Worm (Caenorhabditis elegans) whole organism, young adult: ENCODE results near the gene grwd-1.

Experiments used
- B0261.1 ChIP-seq: sonication (generic microtip); optimal IDR thresholded peaks from 2 replicates; lab custom pipeline; 2016; ENCODE audit warnings: mild to moderate bottlenecking, missing genetic modification characterization, moderate library complexity, missing compliant biosample characterization
- F33H1.4 ChIP-seq: fragments of 200-800 bp; sonication (Bioruptor generic); IDR thresholded peaks from 2 replicates; pipeline ENCODE4 v1.3.6; 2022; ENCODE audit warnings: missing genetic modification reagents, missing genetic modification characterization, missing compliant biosample characterization
- F39B2.1 ChIP-seq: fragments of 200-800 bp; sonication (Bioruptor generic); IDR thresholded peaks from 2 replicates; pipeline ENCODE4 v1.3.6; 2022; ENCODE audit warnings: missing genetic modification reagents, missing genetic modification characterization, missing compliant biosample characterization
- F49E8.2 ChIP-seq: sonication (generic microtip); optimal IDR thresholded peaks from 3 replicates; lab custom pipeline; 2017; ENCODE audit warnings: missing genetic modification characterization, mild to moderate bottlenecking, missing compliant biosample characterization, antibody characterized with exemption, moderate library complexity; ENCODE audit not compliant: insufficient read depth
- K11D2.4 ChIP-seq: fragments of 200-800 bp; sonication (Bioruptor generic); IDR thresholded peaks from 2 replicates; pipeline ENCODE4 v1.3.6; 2022; ENCODE audit warnings: missing genetic modification reagents, missing genetic modification characterization, missing compliant biosample characterization
- K12H6.12 ChIP-seq: fragments of 200-800 bp; sonication (Bioruptor generic); optimal IDR thresholded peaks from 2 replicates; lab custom pipeline; 2018; ENCODE audit warnings: mild to moderate bottlenecking, missing genetic modification characterization, missing compliant biosample characterization
- Y53F4B.3 ChIP-seq: fragments of 200-800 bp; sonication (Bioruptor generic); IDR thresholded peaks from 2 replicates; pipeline ENCODE4 v1.3.6; 2022; ENCODE audit warnings: missing genetic modification reagents, missing genetic modification characterization, missing compliant biosample characterization
- Y67H2A.10 ChIP-seq: fragments of 200-800 bp; sonication (Bioruptor generic); conservative IDR thresholded peaks from 2 replicates; pipeline ENCODE4 v1.3.6; 2022; ENCODE audit warnings: missing genetic modification reagents, missing genetic modification characterization, missing compliant biosample characterization
- ZK185.1 ChIP-seq: sonication (generic microtip); optimal IDR thresholded peaks from 2 replicates; lab custom pipeline; 2016; ENCODE audit warnings: mild to moderate bottlenecking, missing genetic modification characterization, missing compliant biosample characterization; ENCODE audit not compliant: poor library complexity, severe bottlenecking
- aptf-2 ChIP-seq: fragments of 200-800 bp; sonication (Bioruptor generic); conservative IDR thresholded peaks from 2 replicates; pipeline ENCODE4 v1.3.6; 2022; ENCODE audit warnings: missing genetic modification reagents, missing genetic modification characterization, missing compliant biosample characterization
- aptf-3 ChIP-seq: fragments of 200-800 bp; sonication (Bioruptor generic); IDR thresholded peaks from 2 replicates; pipeline ENCODE4 v1.3.6; 2022; ENCODE audit warnings: missing genetic modification characterization, missing compliant biosample characterization
- athp-1 ChIP-seq: sonication (generic microtip); optimal IDR thresholded peaks from 2 replicates; lab custom pipeline; 2017; ENCODE audit warnings: mild to moderate bottlenecking, missing genetic modification characterization, missing compliant biosample characterization
- attf-5 ChIP-seq: fragments of 200-800 bp; sonication (Bioruptor generic); optimal IDR thresholded peaks from 2 replicates; lab custom pipeline; 2018; ENCODE audit warnings: mild to moderate bottlenecking, missing genetic modification characterization, missing compliant biosample characterization
- attf-6 ChIP-seq: fragments of 200-800 bp; sonication (Bioruptor generic); IDR thresholded peaks from 2 replicates; pipeline ENCODE4 v1.3.6; 2022; ENCODE audit warnings: missing genetic modification reagents, missing genetic modification characterization, missing compliant biosample characterization
- bed-2 ChIP-seq: fragments of 200-800 bp; sonication (Bioruptor generic); IDR thresholded peaks from 2 replicates; pipeline ENCODE4 v1.3.6; 2022; ENCODE audit warnings: missing genetic modification reagents, missing genetic modification characterization, missing compliant biosample characterization
- ccch-3 ChIP-seq: fragments of 200-800 bp; sonication (Bioruptor generic); optimal IDR thresholded peaks from 2 replicates; lab custom pipeline; 2018; ENCODE audit warnings: mild to moderate bottlenecking, missing genetic modification characterization, missing compliant biosample characterization
- cebp-1 ChIP-seq, 2 experiments: fragments of 200-800 bp in 1 of 2; sonication (Bioruptor generic) in 1 of 2; sonication (generic microtip) in 1 of 2; IDR thresholded peaks in 1 of 2; optimal IDR thresholded peaks in 1 of 2; 2 replicates each; pipeline versions ENCODE4 v1.3.6 to Lab custom; 2017 to 2022; ENCODE audit warnings: missing compliant biosample characterization in 2 of 2, missing genetic modification characterization in 2 of 2, mild to moderate bottlenecking in 1 of 2, missing genetic modification reagents in 1 of 2, moderate library complexity in 1 of 2
- ceh-100 ChIP-seq: fragments of 200-800 bp; sonication (Bioruptor generic); IDR thresholded peaks from 2 replicates; pipeline ENCODE4 v1.3.6; 2022; ENCODE audit warnings: missing genetic modification reagents, missing genetic modification characterization, missing compliant biosample characterization
- ceh-27 ChIP-seq: fragments of 200-800 bp; sonication (Bioruptor generic); optimal IDR thresholded peaks from 2 replicates; lab custom pipeline; 2018; ENCODE audit warnings: mild to moderate bottlenecking, missing genetic modification characterization, moderate library complexity, missing compliant biosample characterization
- ceh-79 ChIP-seq: sonication (generic microtip); optimal IDR thresholded peaks from 2 replicates; lab custom pipeline; 2017; ENCODE audit warnings: mild to moderate bottlenecking, missing genetic modification characterization, missing compliant biosample characterization
- ceh-91 ChIP-seq: fragments of 200-800 bp; sonication (Bioruptor generic); IDR thresholded peaks from 2 replicates; pipeline ENCODE4 v1.3.6; 2022; ENCODE audit warnings: missing genetic modification reagents, missing genetic modification characterization, missing compliant biosample characterization
- dpl-1 ChIP-seq: fragments of 150-350 bp; optimal IDR thresholded peaks from 2 replicates; lab custom pipeline; 2014; ENCODE audit warnings: missing biosample characterization, missing genetic modification reagents, missing genetic modification characterization
- efl-1 ChIP-seq: fragments of 150-350 bp; optimal IDR thresholded peaks from 2 replicates; lab custom pipeline; 2014; ENCODE audit warnings: missing biosample characterization, missing genetic modification reagents, missing genetic modification characterization
- ekl-4 ChIP-seq: fragments of 200-800 bp; sonication (Bioruptor generic); IDR thresholded peaks from 2 replicates; pipeline ENCODE4 v1.3.6; 2022; ENCODE audit warnings: missing genetic modification reagents, missing genetic modification characterization, missing compliant biosample characterization
- ets-4 ChIP-seq: fragments of 200-800 bp; sonication (Bioruptor generic); optimal IDR thresholded peaks from 2 replicates; lab custom pipeline; 2018; ENCODE audit warnings: mild to moderate bottlenecking, missing genetic modification characterization, missing compliant biosample characterization
- fkh-3 ChIP-seq: sonication (generic microtip); optimal IDR thresholded peaks from 2 replicates; lab custom pipeline; 2016; ENCODE audit warnings: mild to moderate bottlenecking, missing genetic modification characterization, missing compliant biosample characterization
- gei-17 ChIP-seq: fragments of 200-800 bp; sonication (Bioruptor generic); optimal IDR thresholded peaks from 2 replicates; lab custom pipeline; 2018; ENCODE audit warnings: mild to moderate bottlenecking, missing genetic modification characterization, missing compliant biosample characterization
- him-1 ChIP-seq: sonication (generic microtip); optimal IDR thresholded peaks from 2 replicates; lab custom pipeline; 2016; ENCODE audit warnings: missing genotype, missing genetic modification reagents, missing genetic modification characterization, missing compliant biosample characterization
- hlh-26 ChIP-seq: fragments of 200-800 bp; sonication (Bioruptor generic); conservative IDR thresholded peaks from 2 replicates; pipeline ENCODE4 v1.3.6; 2022; ENCODE audit warnings: missing genetic modification reagents, missing genetic modification characterization, missing compliant biosample characterization
- hrde-1 ChIP-seq: sonication (generic microtip); optimal IDR thresholded peaks from 2 replicates; lab custom pipeline; 2016; ENCODE audit warnings: missing genetic modification characterization, mild to moderate bottlenecking, missing compliant biosample characterization, moderate library complexity, missing genotype, missing genetic modification reagents, borderline replicate concordance
- hsf-1 ChIP-seq: fragments of 200-800 bp; sonication (Bioruptor generic); IDR thresholded peaks from 2 replicates; pipeline ENCODE4 v1.3.6; 2022; ENCODE audit warnings: missing genetic modification reagents, missing genetic modification characterization, missing compliant biosample characterization
- let-607 ChIP-seq, 2 experiments: fragments of 200-800 bp in 1 of 2; sonication (Bioruptor generic) in 1 of 2; sonication (generic microtip) in 1 of 2; optimal IDR thresholded peaks; 2 replicates each; lab custom pipeline; 2016 to 2018; ENCODE audit warnings: mild to moderate bottlenecking in 2 of 2, missing compliant biosample characterization in 2 of 2, missing genetic modification characterization in 2 of 2, moderate library complexity in 2 of 2, missing genotype in 1 of 2
- lin-26 ChIP-seq: fragments of 200-800 bp; sonication (Bioruptor generic); IDR thresholded peaks from 2 replicates; pipeline ENCODE4 v1.3.6; 2022; ENCODE audit warnings: missing genetic modification reagents, missing genetic modification characterization, missing compliant biosample characterization
- lin-35 ChIP-seq, 3 experiments: fragments of 150-350 bp in 2 of 3; sonication (generic microtip) in 1 of 3; optimal IDR thresholded peaks; 2 replicates each; lab custom pipeline; 2014 to 2018; ENCODE audit warnings: missing biosample characterization in 3 of 3, missing genetic modification characterization in 3 of 3, missing genetic modification reagents in 3 of 3
- madf-10 ChIP-seq: sonication (generic microtip); optimal IDR thresholded peaks from 2 replicates; lab custom pipeline; 2016; ENCODE audit warnings: mild to moderate bottlenecking, missing genetic modification characterization, missing compliant biosample characterization
- mes-4 ChIP-seq: sonication (generic microtip); optimal IDR thresholded peaks from 2 replicates; lab custom pipeline; 2016; ENCODE audit warnings: missing genotype, missing genetic modification characterization, missing compliant biosample characterization
- nfya-2 ChIP-seq: fragments of 200-800 bp; sonication (Bioruptor generic); IDR thresholded peaks from 2 replicates; pipeline ENCODE4 v1.3.6; 2022; ENCODE audit warnings: missing genetic modification reagents, missing genetic modification characterization, missing compliant biosample characterization
- nhr-179 ChIP-seq: sonication (generic microtip); optimal IDR thresholded peaks from 2 replicates; lab custom pipeline; 2016; ENCODE audit warnings: mild to moderate bottlenecking, missing genetic modification characterization, missing compliant biosample characterization
- rcor-1 ChIP-seq: fragments of 200-800 bp; sonication (Bioruptor generic); IDR thresholded peaks from 2 replicates; pipeline ENCODE4 v1.3.6; 2022; ENCODE audit warnings: missing genetic modification reagents, missing genetic modification characterization, missing compliant biosample characterization
- rpc-1 ChIP-seq, 2 experiments: fragments of 150-350 bp in 1 of 2; sonication (generic microtip) in 1 of 2; optimal IDR thresholded peaks; 2 replicates each; lab custom pipeline; 2014 to 2018; ENCODE audit warnings: missing biosample characterization in 1 of 2, missing genetic modification characterization in 1 of 2, missing genetic modification reagents in 1 of 2, missing genotype in 1 of 2
- sea-2 ChIP-seq: fragments of 200-800 bp; sonication (Bioruptor generic); IDR thresholded peaks from 2 replicates; pipeline ENCODE4 v1.3.6; 2022; ENCODE audit warnings: missing genetic modification characterization, missing compliant biosample characterization
- snpc-1.1 ChIP-seq: sonication (generic microtip); optimal IDR thresholded peaks from 2 replicates; lab custom pipeline; 2017; ENCODE audit warnings: missing genetic modification characterization, mild to moderate bottlenecking, missing compliant biosample characterization, antibody characterized with exemption, moderate library complexity, missing genotype, missing genetic modification reagents; ENCODE audit not compliant: insufficient read depth
- snpc-4 ChIP-seq, 5 experiments: fragments of 150-350 bp in 1 of 5; sonication (generic microtip) in 4 of 5; optimal IDR thresholded peaks; 2 replicates each; lab custom pipeline; 2014 to 2018; ENCODE audit warnings: missing genetic modification characterization in 5 of 5, missing biosample characterization in 3 of 5, antibody characterized with exemption in 2 of 5, mild to moderate bottlenecking in 2 of 5, missing compliant biosample characterization in 2 of 5, missing genotype in 2 of 5, moderate library complexity in 2 of 5, missing genetic modification reagents in 1 of 5
- tbp1 ChIP-seq: fragments of 200-800 bp; sonication (Bioruptor generic); optimal IDR thresholded peaks from 2 replicates; lab custom pipeline; 2018; ENCODE audit warnings: mild to moderate bottlenecking, missing genetic modification characterization, missing compliant biosample characterization
- unc-62 ChIP-seq: fragments of 150-350 bp; optimal IDR thresholded peaks from 2 replicates; lab custom pipeline; 2014; ENCODE audit warnings: missing biosample characterization, missing genetic modification reagents, missing genetic modification characterization

grwd-1 gene

DNA sequence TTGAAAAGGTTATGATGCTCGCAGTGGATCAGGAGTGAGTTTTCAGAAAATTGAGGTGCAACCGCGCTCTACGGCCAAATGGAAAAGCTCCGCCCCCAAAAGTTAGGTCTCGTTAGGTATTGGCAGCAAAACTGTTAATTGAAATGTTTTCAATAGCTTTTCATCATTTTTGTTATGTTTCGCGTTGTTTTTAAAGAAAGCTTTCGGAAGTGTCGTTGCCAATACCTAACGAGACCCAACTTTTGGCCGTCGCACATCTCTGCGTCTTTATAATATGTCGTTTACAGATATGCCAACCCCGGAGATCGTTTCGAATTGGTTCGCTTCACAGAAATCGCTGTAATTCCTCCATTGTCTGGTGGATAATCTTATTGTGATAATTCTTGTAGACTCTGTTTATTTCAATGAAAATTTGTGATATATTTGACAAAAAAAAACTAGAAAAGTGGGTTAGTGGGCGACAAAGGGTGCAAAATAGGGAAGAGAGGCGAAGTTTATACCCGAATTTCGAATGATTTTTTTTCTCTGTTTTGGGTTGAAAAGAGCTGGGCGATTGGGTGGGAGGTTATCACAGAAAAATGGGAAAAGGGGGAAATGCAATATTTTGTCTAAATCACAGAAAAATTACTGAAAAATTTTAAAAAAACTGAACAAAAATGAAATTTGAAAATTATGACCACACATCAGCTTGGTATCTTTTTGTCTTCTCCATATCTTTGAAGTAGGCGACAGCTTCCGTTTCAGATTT is 43.2 kb downstream of the grwd-1 start (continued):
- TF ChIP-seq cebp-1 (GFP tag; IDR thresholded peaks at IDR 0.05; lab: Robert Waterston, UW) (0 out of 2 replicates have a peak, but pooled peaks have one; percentile 12), cebp-1 (tag; optimal IDR thresholded peaks at IDR 0.05; lab: Kevin White, UChicago) (peak; percentile 68), let-607 (tag; optimal IDR thresholded peaks at IDR 0.05; lab: Kevin White, UChicago) (peak in 1 of 2 experiments; percentile 20), ceh-100 (GFP tag; lab: Robert Waterston, UW) (no peak), snpc-1.1 (tag; lab: Kevin White, UChicago) (no peak), mes-4 (tag; lab: Kevin White, UChicago) (no peak), aptf-3 (GFP tag; lab: Robert Waterston, UW) (peak; percentile 7; the same call in 1 of the 2 replicates), unc-62 (no peak), B0261.1 (no peak), efl-1 (no peak), Y53F4B.3 (no peak), ekl-4 (peak; percentile 56; the same call in 1 of the 2 replicates), K12H6.12 (tag; lab: Kevin White, UChicago) (no peak), rcor-1 (GFP tag; lab: Robert Waterston, UW) (no peak), madf-10 (tag; lab: Kevin White, UChicago) (peak; percentile 63), ZK185.1 (tag; lab: Kevin White, UChicago) (peak; percentile 45), nfya-2 (GFP tag; lab: Robert Waterston, UW) (no peak), Y67H2A.10 (GFP tag; lab: Robert Waterston, UW) (no peak), hrde-1 (tag; lab: Kevin White, UChicago) (no peak), lin-35 (GFP tag; optimal IDR thresholded peaks at IDR 0.05; lab: Kevin White, UChicago) (no peak), rpc-1 (optimal IDR thresholded peaks at IDR 0.05; lab: Kevin White, UChicago) (no peak), rpc-1 (tag; optimal IDR thresholded peaks at IDR 0.05; lab: Kevin White, UChicago) (no peak), gei-17 (GFP tag; lab: Kevin White, UChicago) (peak; percentile 11), hlh-26 (GFP tag; lab: Robert Waterston, UW) (no peak), ets-4 (GFP tag; lab: Kevin White, UChicago) (no peak), tbp1 (peak; percentile 8), hsf-1 (GFP tag; lab: Robert Waterston, UW) (no peak), lin-26 (peak; percentile 62; the same call in 1 of the 2 replicates), dpl-1 (GFP tag; lab: Kevin White, UChicago) (no peak), ceh-91 (GFP tag; lab: Robert Waterston, UW) (no peak), ceh-27 (GFP tag; lab: Kevin White, UChicago) (peak; percentile 25), F39B2.1 (GFP tag; lab: Robert Waterston, UW) (no peak), fkh-3 (tag; lab: Kevin White, UChicago) (no peak), ccch-3 (GFP tag; lab: Kevin White, UChicago) (no peak), F49E8.2 (tag; lab: Kevin White, UChicago) (no peak), nhr-179 (tag; lab: Kevin White, UChicago) (no peak), F33H1.4 (GFP tag; lab: Robert Waterston, UW) (no peak), ceh-79 (tag; lab: Kevin White, UChicago) (no peak), attf-6 (GFP tag; lab: Robert Waterston, UW) (no peak), snpc-4 (GFP tag; optimal IDR thresholded peaks at IDR 0.05; lab: Kevin White, UChicago) (no peak), snpc-4 (tag; optimal IDR thresholded peaks at IDR 0.05; lab: Kevin White, UChicago) (no peak), him-1 (tag; lab: Kevin White, UChicago) (peak; percentile 99), K11D2.4 (GFP tag; lab: Robert Waterston, UW) (no peak), aptf-2 (GFP tag; lab: Robert Waterston, UW) (no peak), attf-5 (GFP tag; lab: Kevin White, UChicago) (peak; percentile 40), bed-2 (GFP tag; lab: Robert Waterston, UW) (no peak), sea-2 (GFP tag; lab: Robert Waterston, UW) (no peak), athp-1 (peak; percentile 58)
